Fruit fly (Drosophila melanogaster) whole organism, embryonic: ENCODE measurements around the gene PRL-1.

Experiments used
- B-H2 ChIP-seq: fragments of 200-800 bp; sonication (Bioruptor generic); optimal IDR thresholded peaks from 2 replicates; lab custom pipeline; 2018; ENCODE audit warnings: missing biosample characterization, mild to moderate bottlenecking, missing genetic modification characterization
- CG10462 ChIP-seq: fragments of 200-800 bp; sonication (Bioruptor generic); optimal IDR thresholded peaks from 2 replicates; lab custom pipeline; 2016; ENCODE audit warnings: missing biosample characterization, missing genetic modification characterization
- CG1832 ChIP-seq: fragments of 200-800 bp; sonication (Bioruptor generic); optimal IDR thresholded peaks from 2 replicates; lab custom pipeline; 2017; ENCODE audit warnings: missing biosample characterization, mild to moderate bottlenecking, missing genetic modification characterization, inconsistent platforms
- CG42726 ChIP-seq: fragments of 200-800 bp; sonication (Bioruptor generic); IDR thresholded peaks from 2 replicates; pipeline ENCODE4 v1.3.6; 2022; ENCODE audit warnings: missing biosample characterization, missing genetic modification characterization; ENCODE audit not compliant: partially characterized antibody
- CG6654 ChIP-seq: fragments of 200-800 bp; sonication (Bioruptor generic); optimal IDR thresholded peaks from 2 replicates; lab custom pipeline; 2017; ENCODE audit warnings: missing biosample characterization, mild to moderate bottlenecking, missing genetic modification characterization
- Dll ChIP-seq: fragments of 200-800 bp; sonication (Bioruptor generic); IDR thresholded peaks from 4 replicates; pipeline ENCODE4 v1.3.6; 2022; ENCODE audit warnings: missing biosample characterization, missing genetic modification characterization; ENCODE audit not compliant: partially characterized antibody
- Xbp1 ChIP-seq: fragments of 200-800 bp; sonication (Bioruptor generic); optimal IDR thresholded peaks from 3 replicates; lab custom pipeline; 2016; ENCODE audit warnings: missing biosample characterization, mild to moderate bottlenecking, missing genetic modification characterization
- ara ChIP-seq: fragments of 200-800 bp; sonication (Bioruptor generic); IDR thresholded peaks from 2 replicates; pipeline ENCODE4 v1.3.6; 2022; ENCODE audit warnings: missing biosample characterization, missing genetic modification characterization
- cad ChIP-seq: fragments of >200 bp; optimal IDR thresholded peaks from 2 replicates; lab custom pipeline; 2017; ENCODE audit warnings: missing biosample characterization, missing genetic modification characterization
- gcm2 ChIP-seq: fragments of 200-800 bp; sonication (Bioruptor generic); optimal IDR thresholded peaks from 2 replicates; lab custom pipeline; 2016; ENCODE audit warnings: missing biosample characterization, missing genetic modification characterization
- kay ChIP-seq: fragments of 200-800 bp; sonication (Bioruptor generic); optimal IDR thresholded peaks from 2 replicates; lab custom pipeline; 2016; ENCODE audit warnings: missing biosample characterization, missing genetic modification characterization
- maf-S ChIP-seq: fragments of 200-800 bp; sonication (Bioruptor generic); optimal IDR thresholded peaks from 2 replicates; lab custom pipeline; 2016; ENCODE audit warnings: missing biosample characterization, missing genetic modification characterization
- ttk ChIP-seq: fragments of 200-800 bp; sonication (Bioruptor generic); IDR thresholded peaks from 2 replicates; pipeline ENCODE4 v2.1.2; 2022; ENCODE audit warnings: missing biosample characterization, missing genetic modification characterization

- TF ChIP-seq CG10462 (GFP tag; lab: Kevin White, UChicago) (no peak), cad (GFP tag; lab: Kevin White, UChicago) (no peak), CG1832 (GFP tag; lab: Kevin White, UChicago) (no peak), Xbp1 (GFP tag; lab: Kevin White, UChicago) (no peak), ara (GFP tag; lab: Robert Waterston, UW) (no peak), CG6654 (no peak), CG42726 (GFP tag; lab: Robert Waterston, UW) (no peak), B-H2 (GFP tag; lab: Kevin White, UChicago) (no peak), gcm2 (GFP tag; lab: Kevin White, UChicago) (no peak), ttk (GFP tag; lab: Robert Waterston, UW) (no peak), kay (GFP tag; lab: Kevin White, UChicago) (no peak), Dll (GFP tag; lab: Robert Waterston, UW) (no peak), maf-S (GFP tag; lab: Kevin White, UChicago) (no peak)
Measured at dm6 chr2L:16293703-16294233, 36.4 kb upstream of the PRL-1 start, which contains the start of gene Cyp303a1.
